Worm (Caenorhabditis elegans): Measurements from ENCODE around the gene rps-2.
"Not testable (repeated sequence)": the region's sequence is repeated elsewhere in the genome, so short reads cannot be mapped to it uniquely, and the experiment has no call there.

The rps-2 gene

ce11 chrIV:7946899-7947499 is 20.8 kb upstream of the rps-2 start, which contains the start of gene F20D12.12:
TSS of gene F20D12.12 (plus strand) at chrIV:7947440.
- TF ChIP-seq F37D6.2 (tag; optimal IDR thresholded peaks at IDR 0.05) (peak; percentile 27), mxl-3 (GFP tag; optimal IDR thresholded peaks at IDR 0.05) (peak; percentile 30), dmd-9 (GFP tag; IDR thresholded peaks at IDR 0.05) (peak; percentile 71; the same call in 1 of the 2 replicates), ceh-20 (GFP tag; IDR thresholded peaks at IDR 0.05) (peak; percentile 90), Y48G9A.11 (GFP tag; IDR thresholded peaks at IDR 0.05) (peak; percentile 83), tra-1 (GFP tag; IDR thresholded peaks at IDR 0.05) (peak; percentile 87; the same call in 1 of the 2 replicates), snpc-1.2 (GFP tag; IDR thresholded peaks at IDR 0.05) (peak; percentile 85), zfp-3 (GFP tag; conservative IDR thresholded peaks at IDR 0.05) (peak; percentile 80), aha-1 (tag) (peak; percentile 95), nhr-42 (GFP tag; IDR thresholded peaks at IDR 0.05) (peak; percentile 83; the same call in 1 of the 2 replicates), D1046.2 (GFP tag; IDR thresholded peaks at IDR 0.05) (peak; percentile 80; the same call in 1 of the 2 replicates), mes-2 (tag; optimal IDR thresholded peaks at IDR 0.05; ENCODE audit: poor library complexity, severe bottlenecking) (peak; percentile 91), unc-130 (GFP tag; optimal IDR thresholded peaks at IDR 0.05) (peak; percentile 83), madf-5 (GFP tag; IDR thresholded peaks at IDR 0.05) (peak in 1 of 2 experiments; percentile 68; a peak in 1 of 4 replicates), Y75B8A.6 (GFP tag; IDR thresholded peaks at IDR 0.05) (0 out of 2 replicates have a peak, but pooled peaks have one; percentile 39), T26A8.4 (GFP tag; IDR thresholded peaks at IDR 0.05) (peak; percentile 81), unc-62 (GFP tag; optimal IDR thresholded peaks at IDR 0.05 in 1 of 2) (peak in 1 of 2 experiments; percentile 45), ZK337.2 (GFP tag; IDR thresholded peaks at IDR 0.05) (peak; percentile 85), madf-9 (GFP tag; conservative IDR thresholded peaks at IDR 0.05) (peak; percentile 71; the same call in 1 of the 2 replicates), ceh-44 (GFP tag; IDR thresholded peaks at IDR 0.05) (peak; percentile 96), lin-1 (GFP tag; IDR thresholded peaks at IDR 0.05) (peak; percentile 85), dve-1 (tag; optimal IDR thresholded peaks at IDR 0.05; ENCODE audit: insufficient read depth) (peak; percentile 54), lin-13 (GFP tag; optimal IDR thresholded peaks at IDR 0.05) (peak; percentile 32), rbr-2 (tag; optimal IDR thresholded peaks at IDR 0.05) (peak; percentile 74), hmg-1.1 (GFP tag; IDR thresholded peaks at IDR 0.05) (peak; percentile 94), lin-38 (GFP tag; IDR thresholded peaks at IDR 0.05) (peak; percentile 91), hlh-30 (tag; optimal IDR thresholded peaks at IDR 0.05; ENCODE audit: insufficient read depth) (peak; percentile 48), daf-16 (tag; optimal IDR thresholded peaks at IDR 0.05) (peak; percentile 13), F49E8.2 (tag; optimal IDR thresholded peaks at IDR 0.05; ENCODE audit: borderline replicate concordance) (peak; percentile 52), mep-1 (tag; optimal IDR thresholded peaks at IDR 0.05) (peak; percentile 45), hif-1 (tag; optimal IDR thresholded peaks at IDR 0.05) (peak in 1 of 2 experiments; percentile 49), nhr-28 (tag; optimal IDR thresholded peaks at IDR 0.05) (peak; percentile 4), saeg-2 (GFP tag; IDR thresholded peaks at IDR 0.05) (0 out of 2 replicates have a peak, but pooled peaks have one; percentile 62), ctbp-1 (GFP tag; IDR thresholded peaks at IDR 0.05) (peak; percentile 87), spr-1 (tag; optimal IDR thresholded peaks at IDR 0.05) (peak; percentile 29), T20F7.1 (GFP tag; optimal IDR thresholded peaks at IDR 0.05) (peak; percentile 79), egl-43 (GFP tag; IDR thresholded peaks at IDR 0.05) (peak; percentile 86), nhr-6 (tag; optimal IDR thresholded peaks at IDR 0.05) (peak; percentile 68), dmd-6 (GFP tag; IDR thresholded peaks at IDR 0.05) (peak; percentile 85), vab-7 (GFP tag; IDR thresholded peaks at IDR 0.05) (peak; percentile 96), dpl-1 (GFP tag; optimal IDR thresholded peaks at IDR 0.05) (peak; percentile 73), lsy-2 (tag; optimal IDR thresholded peaks at IDR 0.05) (peak; percentile 70 to 96), arid-1 (GFP tag; conservative IDR thresholded peaks at IDR 0.05) (peak; percentile 87), duxl-1 (tag; optimal IDR thresholded peaks at IDR 0.05; ENCODE audit: poor library complexity) (peak; percentile 5), mdl-1 (tag; optimal IDR thresholded peaks at IDR 0.05) (peak in 1 of 2 experiments; percentile 64), lim-7 (GFP tag; IDR thresholded peaks at IDR 0.05) (peak; percentile 50; the same call in 1 of the 2 replicates)
- TF ChIP-seq unc-62 (tag; optimal IDR thresholded peaks at IDR 0.05); daf-16 (GFP tag; optimal IDR thresholded peaks at IDR 0.05): not testable (repeated sequence)
